Fruit fly (Drosophila melanogaster): ENCODE data around the gene CG8353.
A peak's percentile ranks its signal among the peaks of the same experiment; 100 is the strongest.

CG8353 gene

DNA sequence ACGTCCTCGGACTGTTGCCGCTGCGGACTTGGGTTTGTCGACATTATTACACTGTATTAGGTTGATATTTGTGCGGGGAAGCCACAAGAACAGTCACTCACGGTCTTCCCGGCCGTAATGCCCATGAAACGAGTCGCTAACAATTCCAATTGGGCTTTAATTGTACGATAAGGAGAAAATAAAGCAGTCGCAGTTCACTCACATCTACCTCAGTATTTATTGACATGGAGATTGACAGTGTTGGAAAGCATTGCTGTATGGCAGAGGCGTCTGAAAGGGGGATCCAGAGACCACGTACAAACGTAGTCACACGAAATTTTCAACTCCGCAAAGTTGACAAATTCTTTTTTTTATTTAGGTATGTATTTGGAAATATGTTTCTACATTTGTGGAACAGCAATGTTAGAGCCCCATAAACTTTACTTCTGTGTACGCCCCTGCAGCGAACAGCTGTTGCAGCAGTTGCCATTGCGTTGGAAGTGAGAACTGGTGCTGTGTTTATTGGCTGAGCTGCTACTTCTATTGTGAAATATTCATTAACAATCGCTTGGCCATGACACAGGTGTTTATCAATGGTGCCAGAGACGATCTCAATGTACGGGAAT lies 1.1 kb upstream of the CG8353 start, which contains the start of the genes CG8372 and CG8360:
TSS of gene CG8372 (minus strand) at position 237 of the 605 bp plus-strand sequence.
TSS of gene CG8360 (plus strand) at position 294 of the 605 bp plus-strand sequence.
- no peak for TF ChIP-seq pan (optimal IDR thresholded peaks at IDR 0.05)
- peak in 1 of 2 experiments; percentile 100 for TF ChIP-seq pan (GFP tag; optimal IDR thresholded peaks at IDR 0.05 in 1 of 2, IDR thresholded peaks at IDR 0.05 in 1 of 2)
- peak; percentile 46; the same call in 1 of the 2 replicates for TF ChIP-seq inv (GFP tag; IDR thresholded peaks at IDR 0.05; ENCODE audit: partially characterized antibody)
- TF ChIP-seq crc (GFP tag; optimal IDR thresholded peaks at IDR 0.05) = peak; percentile 99
- peak; percentile 59 for TF ChIP-seq pfk (GFP tag; optimal IDR thresholded peaks at IDR 0.05)
- TF ChIP-seq CG17385 (GFP tag; optimal IDR thresholded peaks at IDR 0.05) = peak; percentile 97
- TF ChIP-seq Oaz (GFP tag; IDR thresholded peaks at IDR 0.05) = peak; percentile 98
- peak; percentile 98 for TF ChIP-seq sim (GFP tag; IDR thresholded peaks at IDR 0.05)
- peak; percentile 92 for TF ChIP-seq Jarid2 (GFP tag; optimal IDR thresholded peaks at IDR 0.05)
- peak; percentile 99 for TF ChIP-seq CG15269 (tag; optimal IDR thresholded peaks at IDR 0.05)
- peak; percentile 92 for TF ChIP-seq stwl (tag; optimal IDR thresholded peaks at IDR 0.05)
- peak; percentile 97 for TF ChIP-seq oc (tag; optimal IDR thresholded peaks at IDR 0.05)
- peak; percentile 100 for TF ChIP-seq row (GFP tag; IDR thresholded peaks at IDR 0.05)
- TF ChIP-seq CG6813 (GFP tag; optimal IDR thresholded peaks at IDR 0.05) = peak; percentile 99
- peak; percentile 98 for TF ChIP-seq Abd-B (GFP tag; optimal IDR thresholded peaks at IDR 0.05)
- TF ChIP-seq sd (tag; optimal IDR thresholded peaks at IDR 0.05) = peak; percentile 94
- peak; percentile 92 for TF ChIP-seq Lhr (GFP tag; optimal IDR thresholded peaks at IDR 0.05)
- TF ChIP-seq lmd (GFP tag; IDR thresholded peaks at IDR 0.05) = peak; percentile 99
- peak; percentile 99 for TF ChIP-seq Chrac-16 (GFP tag; optimal IDR thresholded peaks at IDR 0.05)
- peak; percentile 98 for TF ChIP-seq CG13296 (GFP tag; optimal IDR thresholded peaks at IDR 0.05)
- TF ChIP-seq kay (GFP tag; optimal IDR thresholded peaks at IDR 0.05) = peak; percentile 97
- peak; percentile 95 for TF ChIP-seq CG9437 (GFP tag; optimal IDR thresholded peaks at IDR 0.05)
- no peak for TF ChIP-seq lov (optimal IDR thresholded peaks at IDR 0.05)
- TF ChIP-seq lov (GFP tag; IDR thresholded peaks at IDR 0.05) = peak; percentile 99
- 0 out of 2 replicates have a peak, but pooled peaks have one; percentile 26 for TF ChIP-seq amos (GFP tag; IDR thresholded peaks at IDR 0.05; ENCODE audit: partially characterized antibody)
- peak; percentile 90 for TF ChIP-seq CG14965 (GFP tag; optimal IDR thresholded peaks at IDR 0.05; ENCODE audit: borderline replicate concordance)
- TF ChIP-seq CHES-1-like (GFP tag; optimal IDR thresholded peaks at IDR 0.05) = peak; percentile 99
- TF ChIP-seq Hr51 (GFP tag; optimal IDR thresholded peaks at IDR 0.05) = peak; percentile 99
- peak; percentile 98 for TF ChIP-seq Dek (tag; optimal IDR thresholded peaks at IDR 0.05)
- peak; percentile 95 for TF ChIP-seq aop (GFP tag; IDR thresholded peaks at IDR 0.05)
- TF ChIP-seq Sox100B (GFP tag; optimal IDR thresholded peaks at IDR 0.05) = peak; percentile 96
- TF ChIP-seq CG15601 (tag; optimal IDR thresholded peaks at IDR 0.05) = peak; percentile 97
- peak; percentile 99 for TF ChIP-seq CG13424 (tag; optimal IDR thresholded peaks at IDR 0.05)
- TF ChIP-seq gsb (GFP tag; IDR thresholded peaks at IDR 0.05) = peak; percentile 98
- no peak for TF ChIP-seq CG8478 (optimal IDR thresholded peaks at IDR 0.05)
- TF ChIP-seq cas (GFP tag; IDR thresholded peaks at IDR 0.05) = peak; percentile 97
- TF ChIP-seq sug (tag; optimal IDR thresholded peaks at IDR 0.05) = peak; percentile 97
- peak; percentile 92 for TF ChIP-seq CG10431 (GFP tag; optimal IDR thresholded peaks at IDR 0.05)
- TF ChIP-seq CG9797 (GFP tag; optimal IDR thresholded peaks at IDR 0.05) = peak; percentile 76
- TF ChIP-seq scrt (GFP tag; optimal IDR thresholded peaks at IDR 0.05) = peak; percentile 96
- peak; percentile 82 for TF ChIP-seq ftz-f1 (GFP tag; optimal IDR thresholded peaks at IDR 0.05)
- peak; percentile 99 for TF ChIP-seq ERR (GFP tag; optimal IDR thresholded peaks at IDR 0.05)
- TF ChIP-seq slou (GFP tag; optimal IDR thresholded peaks at IDR 0.05) = peak; percentile 99
- peak; percentile 100 for TF ChIP-seq Xbp1 (GFP tag; optimal IDR thresholded peaks at IDR 0.05)
- peak; percentile 99 for TF ChIP-seq CG11398 (GFP tag; optimal IDR thresholded peaks at IDR 0.05)
- TF ChIP-seq fru (optimal IDR thresholded peaks at IDR 0.05) = no peak
- peak; percentile 93 for TF ChIP-seq CG6654 (GFP tag; optimal IDR thresholded peaks at IDR 0.05)
- peak; percentile 99 for TF ChIP-seq zfh2 (GFP tag; optimal IDR thresholded peaks at IDR 0.05)
- peak; percentile 98 for TF ChIP-seq PHDP (tag; optimal IDR thresholded peaks at IDR 0.05)
- TF ChIP-seq crp (GFP tag; optimal IDR thresholded peaks at IDR 0.05) = peak; percentile 90 to 95

Data from whole organism, embryonic.